Fruit fly (Drosophila melanogaster): ENCODE results near the gene mRpL36.

mRpL36 gene

dm6 chr3L:8153206-8153996, 28.5 kb upstream of the mRpL36 start (continued):
- TF ChIP-seq HmgZ (tag; optimal IDR thresholded peaks at IDR 0.05) (no peak), luna (GFP tag; optimal IDR thresholded peaks at IDR 0.05) (no peak), CG6791 (GFP tag; IDR thresholded peaks at IDR 0.05; ENCODE audit: partially characterized antibody) (no peak), gem (tag; optimal IDR thresholded peaks at IDR 0.05) (peak; percentile 66), Fer1 (GFP tag; optimal IDR thresholded peaks at IDR 0.05) (peak; percentile 48), grn (GFP tag; optimal IDR thresholded peaks at IDR 0.05) (peak; percentile 34), Bteb2 (GFP tag; optimal IDR thresholded peaks at IDR 0.05) (no peak), CG7372 (GFP tag; IDR thresholded peaks at IDR 0.05) (no peak), Neu2 (GFP tag; optimal IDR thresholded peaks at IDR 0.05; ENCODE audit: borderline replicate concordance) (no peak), slp2 (GFP tag; optimal IDR thresholded peaks at IDR 0.05) (no peak), pita (GFP tag; optimal IDR thresholded peaks at IDR 0.05) (no peak), chif (GFP tag; optimal IDR thresholded peaks at IDR 0.05) (peak in 1 of 2 experiments; percentile 50), CkIIα-i1 (GFP tag; IDR thresholded peaks at IDR 0.05) (no peak), Oaz (GFP tag; IDR thresholded peaks at IDR 0.05) (no peak), peb (GFP tag; IDR thresholded peaks at IDR 0.05) (no peak; the same call in 1 of the 2 replicates), lov (optimal IDR thresholded peaks at IDR 0.05) (no peak), lov (GFP tag; IDR thresholded peaks at IDR 0.05) (peak; percentile 73; the same call in 1 of the 3 replicates), ken (GFP tag; IDR thresholded peaks at IDR 0.05) (peak; percentile 67), vfl (GFP tag; optimal IDR thresholded peaks at IDR 0.05) (no peak), CG3407 (GFP tag; optimal IDR thresholded peaks at IDR 0.05) (no peak), h (optimal IDR thresholded peaks at IDR 0.05) (no peak), esg (GFP tag; conservative IDR thresholded peaks at IDR 0.05) (peak; percentile 54; the same call in 1 of the 2 replicates), Elba2 (GFP tag; optimal IDR thresholded peaks at IDR 0.05) (no peak), Hr78 (GFP tag; optimal IDR thresholded peaks at IDR 0.05) (no peak), sc (optimal IDR thresholded peaks at IDR 0.05) (no peak), sc (GFP tag; optimal IDR thresholded peaks at IDR 0.05) (peak; percentile 1), Dip2 (GFP tag; IDR thresholded peaks at IDR 0.05) (no peak), CG18262 (tag; optimal IDR thresholded peaks at IDR 0.05) (peak; percentile 41), z (GFP tag; IDR thresholded peaks at IDR 0.05) (no peak), wor (GFP tag; IDR thresholded peaks at IDR 0.05) (peak; percentile 39; the same call in 1 of the 2 replicates), YL-1 (GFP tag; optimal IDR thresholded peaks at IDR 0.05) (no peak), CG8924 (tag; optimal IDR thresholded peaks at IDR 0.05) (peak; percentile 38), H2.0 (GFP tag; IDR thresholded peaks at IDR 0.05) (peak; percentile 72; the same call in 1 of the 2 replicates), MESR4 (GFP tag; optimal IDR thresholded peaks at IDR 0.05) (no peak), CG3838 (GFP tag; optimal IDR thresholded peaks at IDR 0.05) (no peak), az2 (GFP tag; optimal IDR thresholded peaks at IDR 0.05) (peak; percentile 51), CG11085 (GFP tag; IDR thresholded peaks at IDR 0.05) (0 out of 2 replicates have a peak, but pooled peaks have one; percentile 14), Ptx1 (GFP tag; IDR thresholded peaks at IDR 0.05) (peak; percentile 68), CG18619 (GFP tag; optimal IDR thresholded peaks at IDR 0.05) (peak; percentile 30), CG14965 (GFP tag; optimal IDR thresholded peaks at IDR 0.05; ENCODE audit: borderline replicate concordance) (no peak), btn (GFP tag; optimal IDR thresholded peaks at IDR 0.05) (peak; percentile 36), chn (GFP tag; optimal IDR thresholded peaks at IDR 0.05) (no peak), Ravus (GFP tag; IDR thresholded peaks at IDR 0.05) (no peak), gce (GFP tag; IDR thresholded peaks at IDR 0.05) (peak; percentile 32; the same call in 1 of the 3 replicates), gsb-n (tag; optimal IDR thresholded peaks at IDR 0.05) (peak; percentile 10), CTCF (GFP tag; optimal IDR thresholded peaks at IDR 0.05) (no peak), CG6854 (GFP tag; optimal IDR thresholded peaks at IDR 0.05) (no peak), CG6683 (GFP tag; optimal IDR thresholded peaks at IDR 0.05) (no peak)

Measured in whole organism, embryonic.